Worm (Caenorhabditis elegans) whole organism, L4 larva: ENCODE data around the gene npl-4.2.

Source experiments
- F10B5.3 ChIP-seq: sonication (generic microtip); optimal IDR thresholded peaks from 2 replicates; lab custom pipeline; 2016; ENCODE audit warnings: mild to moderate bottlenecking, missing genetic modification characterization, missing compliant biosample characterization
- F37D6.2 ChIP-seq: sonication (generic microtip); optimal IDR thresholded peaks from 2 replicates; lab custom pipeline; 2016; ENCODE audit warnings: mild to moderate bottlenecking, missing genetic modification characterization, missing compliant biosample characterization
- F44E2.7 ChIP-seq: fragments of 200-800 bp; sonication (Bioruptor generic); IDR thresholded peaks from 2 replicates; pipeline ENCODE4 v2.1.2; 2022; ENCODE audit warnings: missing genetic modification characterization, missing compliant biosample characterization
- F49E8.2 ChIP-seq: sonication (generic microtip); optimal IDR thresholded peaks from 2 replicates; lab custom pipeline; 2016; ENCODE audit warnings: missing compliant biosample characterization, mild to moderate bottlenecking, missing genetic modification characterization, borderline replicate concordance
- R02D3.7 ChIP-seq: fragments of 150-350 bp; sonication (generic microtip); optimal IDR thresholded peaks from 3 replicates; lab custom pipeline; 2014; ENCODE audit warnings: missing biosample characterization, missing genetic modification characterization
- T20F7.1 ChIP-seq: fragments of 200-800 bp; sonication (Bioruptor generic); optimal IDR thresholded peaks from 2 replicates; lab custom pipeline; 2018; ENCODE audit warnings: mild to moderate bottlenecking, missing genetic modification characterization, missing compliant biosample characterization
- Y5F2A.4 ChIP-seq: fragments of 200-800 bp; sonication (Bioruptor generic); optimal IDR thresholded peaks from 2 replicates; lab custom pipeline; 2018; ENCODE audit warnings: mild to moderate bottlenecking, missing genetic modification characterization, missing compliant biosample characterization
- aha-1 ChIP-seq: fragments of 150-350 bp; peaks from one replicate; lab custom pipeline; 2014; ENCODE audit warnings: missing biosample characterization, missing genetic modification characterization
- ceh-20 ChIP-seq: fragments of 200-800 bp; sonication (Bioruptor generic); IDR thresholded peaks from 2 replicates; pipeline ENCODE4 v1.3.6; 2022; ENCODE audit warnings: missing genetic modification reagents, missing genetic modification characterization, missing compliant biosample characterization
- ceh-28 ChIP-seq: fragments of 150-350 bp; optimal IDR thresholded peaks from 2 replicates; lab custom pipeline; 2014; ENCODE audit warnings: missing biosample characterization, missing genetic modification reagents, missing genetic modification characterization
- ceh-44 ChIP-seq: fragments of 200-800 bp; sonication (Bioruptor generic); IDR thresholded peaks from 2 replicates; pipeline ENCODE4 v1.3.6; 2022; ENCODE audit warnings: missing genetic modification reagents, missing genetic modification characterization, missing compliant biosample characterization
- daf-8 ChIP-seq: fragments of 200-800 bp; sonication (Bioruptor generic); IDR thresholded peaks from 2 replicates; pipeline ENCODE4 v1.3.6; 2022; ENCODE audit warnings: missing genetic modification characterization, missing compliant biosample characterization
- dmd-6 ChIP-seq: fragments of 200-800 bp; sonication (Bioruptor generic); IDR thresholded peaks from 2 replicates; pipeline ENCODE4 v1.3.6; 2022; ENCODE audit warnings: missing genetic modification reagents, missing genetic modification characterization, missing compliant biosample characterization
- dpl-1 ChIP-seq: fragments of 150-350 bp; optimal IDR thresholded peaks from 2 replicates; lab custom pipeline; 2014; ENCODE audit warnings: missing biosample characterization, missing genetic modification reagents, missing genetic modification characterization
- egl-27 ChIP-seq: sonication (generic microtip); optimal IDR thresholded peaks from 3 replicates; lab custom pipeline; 2017; ENCODE audit warnings: missing biosample characterization, missing genetic modification reagents, missing genetic modification characterization
- egl-43 ChIP-seq: fragments of 200-800 bp; sonication (Bioruptor generic); IDR thresholded peaks from 2 replicates; pipeline ENCODE4 v1.3.6; 2022; ENCODE audit warnings: missing genetic modification reagents, missing genetic modification characterization, missing compliant biosample characterization
- fos-1 ChIP-seq: fragments of 150-350 bp; optimal IDR thresholded peaks from 2 replicates; lab custom pipeline; 2014; ENCODE audit warnings: missing biosample characterization, missing genetic modification characterization
- jun-1 ChIP-seq: fragments of 150-350 bp; optimal IDR thresholded peaks from 2 replicates; lab custom pipeline; 2014; ENCODE audit warnings: missing biosample characterization, missing genetic modification reagents, missing genetic modification characterization
- lin-13 ChIP-seq: fragments of 150-350 bp; optimal IDR thresholded peaks from 2 replicates; lab custom pipeline; 2014; ENCODE audit warnings: missing biosample characterization, missing genetic modification reagents, missing genetic modification characterization
- lin-29 ChIP-seq: fragments of 200-800 bp; sonication (Bioruptor generic); IDR thresholded peaks from 2 replicates; pipeline ENCODE4 v1.3.6; 2022; ENCODE audit warnings: missing genetic modification reagents, missing genetic modification characterization, missing compliant biosample characterization
- lir-3 ChIP-seq: sonication (generic microtip); optimal IDR thresholded peaks from 2 replicates; lab custom pipeline; 2016; ENCODE audit warnings: mild to moderate bottlenecking, missing genetic modification characterization, missing compliant biosample characterization
- lsy-2 ChIP-seq, 2 experiments: fragments of 150-350 bp in 1 of 2; sonication (generic microtip) in 1 of 2; optimal IDR thresholded peaks; 2 replicates each; lab custom pipeline; 2014 to 2017; ENCODE audit warnings: missing biosample characterization in 2 of 2, missing genetic modification characterization in 2 of 2
- mdl-1 ChIP-seq, 2 experiments: fragments of 150-350 bp in 1 of 2; sonication (generic microtip) in 1 of 2; optimal IDR thresholded peaks; 2 replicates each; lab custom pipeline; 2014 to 2017; ENCODE audit warnings: missing biosample characterization in 2 of 2, missing genetic modification characterization in 2 of 2
- mep-1 ChIP-seq: fragments of 150-350 bp; sonication (generic microtip); optimal IDR thresholded peaks from 3 replicates; lab custom pipeline; 2014; ENCODE audit warnings: missing biosample characterization, missing genetic modification characterization
- nhr-102 ChIP-seq: sonication (generic microtip); optimal IDR thresholded peaks from 2 replicates; lab custom pipeline; 2016; ENCODE audit warnings: mild to moderate bottlenecking, missing genetic modification characterization, moderate library complexity, missing compliant biosample characterization
- nhr-237 ChIP-seq: sonication (generic microtip); optimal IDR thresholded peaks from 2 replicates; lab custom pipeline; 2017; ENCODE audit warnings: missing biosample characterization, missing genetic modification characterization
- nhr-6 ChIP-seq: fragments of 150-350 bp; optimal IDR thresholded peaks from 2 replicates; lab custom pipeline; 2014; ENCODE audit warnings: missing biosample characterization, missing genetic modification characterization
- set-16 ChIP-seq: fragments of 200-800 bp; sonication (Bioruptor generic); IDR thresholded peaks from 2 replicates; pipeline ENCODE4 v1.3.6; 2022; ENCODE audit warnings: missing genetic modification reagents, missing genetic modification characterization, missing compliant biosample characterization
- spr-1 ChIP-seq: sonication (generic microtip); optimal IDR thresholded peaks from 2 replicates; lab custom pipeline; 2016; ENCODE audit warnings: mild to moderate bottlenecking, missing genetic modification characterization, missing compliant biosample characterization
- spr-3 ChIP-seq: fragments of 200-800 bp; sonication (Bioruptor generic); optimal IDR thresholded peaks from 2 replicates; lab custom pipeline; 2018; ENCODE audit warnings: mild to moderate bottlenecking, missing genetic modification characterization, missing compliant biosample characterization
- tra-1 ChIP-seq: fragments of 200-800 bp; sonication (Bioruptor generic); IDR thresholded peaks from 2 replicates; pipeline ENCODE4 v1.3.6; 2022; ENCODE audit warnings: missing genetic modification reagents, missing genetic modification characterization, missing compliant biosample characterization
- unc-39 ChIP-seq: sonication (generic microtip); optimal IDR thresholded peaks from 2 replicates; lab custom pipeline; 2017; ENCODE audit warnings: missing biosample characterization, missing genetic modification characterization
- unc-62 ChIP-seq, 3 experiments: fragments of 150-350 bp in 1 of 3; sonication (generic microtip); optimal IDR thresholded peaks in 2 of 3; peaks in 1 of 3; 1 replicate in 1 of 3; 2 replicates in 2 of 3; lab custom pipeline; 2014 to 2017; ENCODE audit warnings: missing biosample characterization in 3 of 3, missing genetic modification characterization in 3 of 3, missing genetic modification reagents in 3 of 3, missing genotype in 1 of 3
- zfp-3 ChIP-seq: fragments of 200-800 bp; sonication (Bioruptor generic); conservative IDR thresholded peaks from 2 replicates; pipeline ENCODE4 v1.3.6; 2022; ENCODE audit warnings: missing genetic modification reagents, missing genetic modification characterization, missing compliant biosample characterization
- ztf-7 ChIP-seq: fragments of 150-350 bp; optimal IDR thresholded peaks from 2 replicates; lab custom pipeline; 2014; ENCODE audit warnings: missing biosample characterization, missing genetic modification characterization

npl-4.2 gene

ce11 chrII:5649236-5650004 is 26.7 kb downstream of the npl-4.2 start, which contains the start of the genes sam-4, F59E12.17 and zyg-1 (continued):
- no peak for TF ChIP-seq F44E2.7 (GFP tag; lab: Robert Waterston, UW)
- TF ChIP-seq nhr-237 (tag; lab: Kevin White, UChicago): no peak
- no peak for TF ChIP-seq fos-1 (tag; lab: Kevin White, UChicago)
- TF ChIP-seq egl-27: no peak
- no peak for TF ChIP-seq R02D3.7 (tag; lab: Kevin White, UChicago)
- TF ChIP-seq egl-43 (GFP tag; lab: Robert Waterston, UW): no peak
- TF ChIP-seq spr-3: no peak
- TF ChIP-seq unc-62 (GFP tag; optimal IDR thresholded peaks at IDR 0.05 in 1 of 2; lab: Kevin White, UChicago): peak in 1 of 2 experiments; percentile 52
- TF ChIP-seq unc-62 (tag; optimal IDR thresholded peaks at IDR 0.05; lab: Kevin White, UChicago): no peak
- TF ChIP-seq aha-1 (tag; lab: Kevin White, UChicago): peak; percentile 50
- TF ChIP-seq F10B5.3 (tag; lab: Kevin White, UChicago): no peak
- TF ChIP-seq set-16 (GFP tag; lab: Robert Waterston, UW): no peak
- no peak for TF ChIP-seq nhr-102 (tag; lab: Kevin White, UChicago)
- no peak for TF ChIP-seq tra-1 (GFP tag; lab: Robert Waterston, UW)
- no peak for TF ChIP-seq jun-1

- TF ChIP-seq unc-39: no peak
- TF ChIP-seq set-16 (GFP tag; lab: Robert Waterston, UW): peak; percentile 86
- TF ChIP-seq Y5F2A.4 (GFP tag; lab: Kevin White, UChicago): no peak
- TF ChIP-seq ceh-44: no peak
- TF ChIP-seq lir-3: no peak
- TF ChIP-seq, all 104 proteins: peak for 1
Measured at ce11 chrII:5651426-5651825, 28.7 kb downstream of the npl-4.2 start.

- TF ChIP-seq dpl-1 (GFP tag; lab: Kevin White, UChicago) (no peak), dmd-6 (no peak)
Measured at ce11 chrII:5652334-5652733, 29.6 kb downstream of the npl-4.2 start, which contains the start of gene bli-2. bli-2 (minus strand) TSS chrII:5652434.

ce11 chrII:5654215-5654614 is 31.5 kb downstream of the npl-4.2 start, which contains the start of gene F59E12.1:
F59E12.1 (plus strand) TSS chrII:5654515.
- no peak for TF ChIP-seq mdl-1 (tag; optimal IDR thresholded peaks at IDR 0.05; lab: Kevin White, UChicago)
- no peak for TF ChIP-seq spr-1
- no peak for TF ChIP-seq lsy-2 (tag; optimal IDR thresholded peaks at IDR 0.05; lab: Kevin White, UChicago)
- TF ChIP-seq zfp-3: no peak
- no peak for TF ChIP-seq F37D6.2 (tag; lab: Kevin White, UChicago)
- no peak for TF ChIP-seq T20F7.1 (GFP tag; lab: Kevin White, UChicago)
- TF ChIP-seq F49E8.2 (tag; lab: Kevin White, UChicago): no peak
- TF ChIP-seq nhr-6 (tag; lab: Kevin White, UChicago): no peak
- TF ChIP-seq daf-8: no peak
- no peak for TF ChIP-seq ceh-20
- TF ChIP-seq lin-13 (GFP tag; lab: Kevin White, UChicago): no peak
- no peak for TF ChIP-seq mep-1 (tag; lab: Kevin White, UChicago)
- no peak for TF ChIP-seq lin-29 (GFP tag; lab: Robert Waterston, UW)
- TF ChIP-seq ceh-28 (tag; lab: Kevin White, UChicago): no peak
- TF ChIP-seq ztf-7 (tag; lab: Kevin White, UChicago): no peak
